Worm (Caenorhabditis elegans): ENCODE results near the gene hpo-15.

DNA sequence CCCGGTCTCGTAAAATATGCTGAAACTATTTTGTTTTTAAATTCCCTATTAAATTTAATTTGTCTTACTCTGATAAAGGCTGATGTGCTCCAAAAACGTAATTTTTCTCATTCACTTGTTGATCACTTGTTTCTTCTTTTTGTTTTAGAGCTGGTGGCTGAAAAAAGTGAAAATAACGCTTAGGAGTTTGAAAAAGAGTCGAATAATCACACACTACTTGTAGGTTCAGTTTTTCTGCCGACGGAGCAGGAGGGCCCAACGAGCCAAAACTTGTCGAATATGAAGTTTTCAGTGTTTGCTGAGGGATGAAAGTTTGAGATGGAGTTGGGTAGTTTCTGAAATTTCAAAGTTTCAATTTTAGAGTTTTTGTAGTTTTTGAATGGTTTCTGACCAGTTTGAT lies 26.4 kb downstream of the hpo-15 start:
- TF ChIP-seq nhr-23 (tag; optimal IDR thresholded peaks at IDR 0.05) = no peak
- no peak for TF ChIP-seq ztf-11 (tag; optimal IDR thresholded peaks at IDR 0.05)
- TF ChIP-seq snpc-4 (tag; optimal IDR thresholded peaks at IDR 0.05) = no peak
- TF ChIP-seq skn-1 (tag; optimal IDR thresholded peaks at IDR 0.05) = no peak
- TF ChIP-seq ceh-16 (tag; optimal IDR thresholded peaks at IDR 0.05) = no peak
- no peak for TF ChIP-seq nhr-12 (tag; optimal IDR thresholded peaks at IDR 0.05)
- TF ChIP-seq nhr-6 (tag; optimal IDR thresholded peaks at IDR 0.05) = no peak
